Worm (Caenorhabditis elegans): Measurements from ENCODE around the gene Y56A3A.33.

Y56A3A.33 gene

ce11 chrIII:11954150-11954549 is 48.6 kb downstream of the Y56A3A.33 start:
- TF ChIP-seq hnd-1 (tag; optimal IDR thresholded peaks at IDR 0.05) (no peak), ama-1 (optimal IDR thresholded peaks at IDR 0.05) (no peak), tbx-11 (GFP tag; IDR thresholded peaks at IDR 0.05) (no peak)

DNA sequence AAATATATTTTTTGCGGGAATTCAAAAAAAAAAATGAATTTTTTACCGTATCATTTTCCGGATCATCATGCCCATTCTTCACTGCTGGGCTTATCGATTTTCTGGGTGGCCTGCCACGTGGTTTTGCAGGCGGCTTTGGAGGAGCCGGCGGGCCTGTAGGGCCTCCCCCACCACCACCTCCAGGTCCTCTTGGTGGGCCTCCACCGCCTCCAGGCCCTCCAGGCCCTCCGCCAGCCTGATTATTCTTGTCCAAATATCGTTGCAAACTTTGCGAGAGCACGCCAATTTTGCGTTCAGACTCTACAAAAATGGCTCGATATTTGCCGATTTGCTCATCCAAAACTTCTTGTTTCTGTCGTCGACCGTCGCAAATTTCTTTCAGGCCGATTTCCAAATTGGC is 51.6 kb downstream of the Y56A3A.33 start:
- no peak for TF ChIP-seq ama-1 (optimal IDR thresholded peaks at IDR 0.05)
- no peak for TF ChIP-seq hnd-1 (tag; optimal IDR thresholded peaks at IDR 0.05)
- no peak for TF ChIP-seq ceh-13 (GFP tag; optimal IDR thresholded peaks at IDR 0.05)
- no peak for TF ChIP-seq ets-7 (tag; optimal IDR thresholded peaks at IDR 0.05)
- TF ChIP-seq ceh-36 (tag; optimal IDR thresholded peaks at IDR 0.05), result no peak
- TF ChIP-seq tbx-37 (GFP tag; conservative IDR thresholded peaks at IDR 0.05), result no peak
- no peak for TF ChIP-seq F13C5.2 (tag; optimal IDR thresholded peaks at IDR 0.05)
- TF ChIP-seq tbx-11 (GFP tag; IDR thresholded peaks at IDR 0.05), result no peak
- no peak for TF ChIP-seq hmg-4 (GFP tag; optimal IDR thresholded peaks at IDR 0.05)
